Worm (Caenorhabditis elegans) whole organism, late embryonic: Measurements from ENCODE around the gene ser-7.

Experiments used
- F13H6.1 ChIP-seq: sonication (generic microtip); optimal IDR thresholded peaks from 2 replicates; lab custom pipeline; 2016; ENCODE audit warnings: missing genetic modification characterization, missing compliant biosample characterization
- ceh-18 ChIP-seq: sonication (generic microtip); optimal IDR thresholded peaks from 2 replicates; lab custom pipeline; 2016; ENCODE audit warnings: missing genetic modification characterization, missing compliant biosample characterization
- ceh-22 ChIP-seq: sonication (generic microtip); optimal IDR thresholded peaks from 2 replicates; lab custom pipeline; 2017; ENCODE audit warnings: missing biosample characterization, missing genetic modification characterization
- ceh-30 ChIP-seq: fragments of 150-350 bp; optimal IDR thresholded peaks from 2 replicates; lab custom pipeline; 2014; ENCODE audit warnings: missing biosample characterization, missing genetic modification characterization
- ceh-31 ChIP-seq: sonication (generic microtip); optimal IDR thresholded peaks from 2 replicates; lab custom pipeline; 2016; ENCODE audit warnings: missing genetic modification characterization, missing compliant biosample characterization
- ceh-6 ChIP-seq: fragments of 200-800 bp; sonication (Bioruptor generic); optimal IDR thresholded peaks from 2 replicates; lab custom pipeline; 2018; ENCODE audit warnings: mild to moderate bottlenecking, missing genetic modification characterization, missing compliant biosample characterization
- ceh-9 ChIP-seq: sonication (generic microtip); optimal IDR thresholded peaks from 2 replicates; lab custom pipeline; 2016; ENCODE audit warnings: mild to moderate bottlenecking, missing genetic modification characterization, inconsistent platforms, missing compliant biosample characterization
- che-1 ChIP-seq: sonication (generic microtip); optimal IDR thresholded peaks from 2 replicates; lab custom pipeline; 2016; ENCODE audit warnings: mild to moderate bottlenecking, missing genetic modification characterization, missing compliant biosample characterization
- dmd-4 ChIP-seq: sonication (generic microtip); optimal IDR thresholded peaks from 2 replicates; lab custom pipeline; 2016; ENCODE audit warnings: borderline replicate concordance, missing genetic modification characterization, missing compliant biosample characterization
- dve-1 ChIP-seq: sonication (generic microtip); optimal IDR thresholded peaks from 2 replicates; lab custom pipeline; 2017; ENCODE audit warnings: antibody characterized with exemption, mild to moderate bottlenecking, missing genetic modification characterization, missing compliant biosample characterization
- elt-2 ChIP-seq: sonication (generic microtip); optimal IDR thresholded peaks from 2 replicates; lab custom pipeline; 2016; ENCODE audit warnings: missing genetic modification reagents, missing genetic modification characterization, missing compliant biosample characterization
- elt-4 ChIP-seq: sonication (generic microtip); optimal IDR thresholded peaks from 2 replicates; lab custom pipeline; 2016; ENCODE audit warnings: missing genetic modification characterization, missing compliant biosample characterization
- hlh-15 ChIP-seq: sonication (generic microtip); optimal IDR thresholded peaks from 2 replicates; lab custom pipeline; 2016; ENCODE audit warnings: missing genetic modification characterization, missing compliant biosample characterization
- hlh-30 ChIP-seq: sonication (generic microtip); optimal IDR thresholded peaks from 2 replicates; lab custom pipeline; 2017; ENCODE audit warnings: antibody characterized with exemption, missing genetic modification characterization, missing compliant biosample characterization; ENCODE audit not compliant: insufficient read depth
- lim-6 ChIP-seq: sonication (generic microtip); optimal IDR thresholded peaks from 2 replicates; lab custom pipeline; 2016; ENCODE audit warnings: missing genetic modification characterization, missing compliant biosample characterization
- lin-11 ChIP-seq: fragments of 200-800 bp; sonication (Bioruptor generic); optimal IDR thresholded peaks from 2 replicates; lab custom pipeline; 2018; ENCODE audit warnings: mild to moderate bottlenecking, missing genetic modification characterization, missing compliant biosample characterization
- madf-2 ChIP-seq: sonication (generic microtip); optimal IDR thresholded peaks from 2 replicates; lab custom pipeline; 2017; ENCODE audit warnings: missing genetic modification characterization, missing compliant biosample characterization
- mec-3 ChIP-seq: sonication (generic microtip); optimal IDR thresholded peaks from 2 replicates; lab custom pipeline; 2016; ENCODE audit warnings: borderline replicate concordance, missing genetic modification characterization, missing compliant biosample characterization
- nfya-1 ChIP-seq: sonication (generic microtip); optimal IDR thresholded peaks from 2 replicates; lab custom pipeline; 2017; ENCODE audit warnings: missing genetic modification characterization, mild to moderate bottlenecking, missing compliant biosample characterization, antibody characterized with exemption, moderate library complexity
- nhr-232 ChIP-seq: sonication (generic microtip); optimal IDR thresholded peaks from 2 replicates; lab custom pipeline; 2016; ENCODE audit warnings: missing genetic modification characterization, missing compliant biosample characterization
- odd-2 ChIP-seq: sonication (generic microtip); optimal IDR thresholded peaks from 2 replicates; lab custom pipeline; 2017; ENCODE audit warnings: antibody characterized with exemption, mild to moderate bottlenecking, missing genetic modification characterization, missing compliant biosample characterization
- pat-9 ChIP-seq: fragments of 200-800 bp; sonication (Bioruptor generic); optimal IDR thresholded peaks from 2 replicates; lab custom pipeline; 2018; ENCODE audit warnings: mild to moderate bottlenecking, missing genetic modification characterization, moderate library complexity, missing compliant biosample characterization
- pha-4 ChIP-seq: fragments of 150-350 bp; optimal IDR thresholded peaks from 2 replicates; lab custom pipeline; 2018; ENCODE audit warnings: missing biosample characterization, missing genetic modification reagents, missing genetic modification characterization
- pqm-1 ChIP-seq: sonication (generic microtip); optimal IDR thresholded peaks from 2 replicates; lab custom pipeline; 2016; ENCODE audit warnings: missing genetic modification characterization, missing compliant biosample characterization
- pros-1 ChIP-seq: fragments of 150-350 bp; optimal IDR thresholded peaks from 2 replicates; lab custom pipeline; 2014; ENCODE audit warnings: missing biosample characterization, missing genetic modification reagents, missing genetic modification characterization
- ref-2 ChIP-seq: sonication (generic microtip); optimal IDR thresholded peaks from 2 replicates; lab custom pipeline; 2016; ENCODE audit warnings: missing genetic modification characterization, missing compliant biosample characterization
- rnt-1 ChIP-seq: sonication (generic microtip); optimal IDR thresholded peaks from 2 replicates; lab custom pipeline; 2016; ENCODE audit warnings: missing genetic modification characterization, missing compliant biosample characterization
- sdc-2 ChIP-seq: sonication (generic microtip); optimal IDR thresholded peaks from 2 replicates; lab custom pipeline; 2016; ENCODE audit warnings: missing genotype, missing genetic modification characterization, missing compliant biosample characterization
- sox-2 ChIP-seq: fragments of 200-800 bp; sonication (Bioruptor generic); IDR thresholded peaks from 2 replicates; pipeline ENCODE4 v1.3.6; 2022; ENCODE audit warnings: missing genetic modification reagents, missing genetic modification characterization, missing compliant biosample characterization
- sox-4 ChIP-seq: sonication (generic microtip); optimal IDR thresholded peaks from 2 replicates; lab custom pipeline; 2017; ENCODE audit warnings: mild to moderate bottlenecking, missing genetic modification characterization, inconsistent platforms, missing compliant biosample characterization
- tbx-2 ChIP-seq: sonication (generic microtip); optimal IDR thresholded peaks from 2 replicates; lab custom pipeline; 2016; ENCODE audit warnings: missing genetic modification characterization, missing compliant biosample characterization
- unc-42 ChIP-seq: sonication (generic microtip); optimal IDR thresholded peaks from 2 replicates; lab custom pipeline; 2016; ENCODE audit warnings: missing genotype, missing genetic modification characterization, missing compliant biosample characterization
- unc-55 ChIP-seq: sonication (generic microtip); optimal IDR thresholded peaks from 2 replicates; lab custom pipeline; 2017; ENCODE audit warnings: missing biosample characterization, missing genetic modification reagents, missing genetic modification characterization
- ztf-16 ChIP-seq: sonication (generic microtip); optimal IDR thresholded peaks from 2 replicates; lab custom pipeline; 2017; ENCODE audit warnings: missing genetic modification characterization, missing compliant biosample characterization

The ser-7 gene

DNA sequence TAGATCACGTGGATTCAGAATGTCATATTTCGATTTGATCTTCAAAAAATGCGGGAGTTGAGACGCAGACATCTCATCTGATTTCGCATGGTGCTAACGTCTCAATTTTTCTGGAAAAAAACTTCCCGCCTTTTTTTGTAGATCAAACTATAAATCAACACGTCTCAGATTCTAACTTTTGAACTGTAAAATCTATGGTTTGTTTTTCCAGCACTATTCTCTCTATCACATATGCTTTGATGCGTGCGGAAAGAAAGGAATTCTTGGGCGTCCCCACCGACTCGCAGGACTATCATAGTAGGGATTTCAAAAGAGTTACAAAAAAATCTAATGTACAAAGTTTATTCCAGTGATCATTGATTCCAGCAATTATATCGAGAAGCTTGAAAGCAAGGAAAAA is 24.3 kb downstream of the ser-7 start:
- TF ChIP-seq hlh-30 (tag; lab: Kevin White, UChicago) (peak; percentile 8), hlh-15 (tag; lab: Kevin White, UChicago) (no peak), lim-6 (tag; lab: Kevin White, UChicago) (no peak)

DNA sequence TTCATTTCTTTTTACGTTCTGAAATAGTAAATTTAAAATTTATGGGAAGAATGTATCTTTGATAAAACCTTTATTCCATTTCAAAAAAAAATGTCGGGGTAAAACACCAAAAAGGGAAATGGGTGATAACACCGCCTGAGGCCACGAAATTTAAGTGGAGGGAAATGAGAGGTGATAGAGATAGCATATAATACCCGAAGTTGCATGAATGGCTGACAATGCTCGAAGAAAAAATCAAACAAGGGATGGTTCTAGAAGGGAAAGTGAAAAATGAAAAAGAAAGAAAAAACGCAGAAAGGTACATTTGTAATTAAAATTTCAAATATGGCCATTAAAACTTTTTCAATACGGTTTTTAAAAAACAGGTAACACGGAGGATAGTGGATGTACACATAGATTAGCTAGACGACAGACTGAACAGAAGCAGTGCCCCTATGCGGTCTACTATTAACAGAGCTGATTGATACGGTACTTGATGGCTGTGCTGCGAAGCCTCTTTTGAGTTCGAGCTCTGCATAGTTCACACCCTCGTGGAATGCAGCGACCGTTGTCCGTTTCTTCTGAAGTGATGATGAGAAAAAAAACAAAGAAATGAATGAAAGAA is 24.9 kb downstream of the ser-7 start:
- TF ChIP-seq madf-2 (no peak), ztf-16 (tag; lab: Kevin White, UChicago) (no peak), mec-3 (tag; lab: Kevin White, UChicago) (no peak), sox-4 (tag; lab: Kevin White, UChicago) (no peak), pqm-1 (tag; lab: Kevin White, UChicago) (no peak), ceh-31 (tag; lab: Kevin White, UChicago) (no peak), hlh-30 (tag; lab: Kevin White, UChicago) (no peak), lin-11 (tag; lab: Kevin White, UChicago) (no peak), F13H6.1 (tag; lab: Kevin White, UChicago) (no peak)

DNA sequence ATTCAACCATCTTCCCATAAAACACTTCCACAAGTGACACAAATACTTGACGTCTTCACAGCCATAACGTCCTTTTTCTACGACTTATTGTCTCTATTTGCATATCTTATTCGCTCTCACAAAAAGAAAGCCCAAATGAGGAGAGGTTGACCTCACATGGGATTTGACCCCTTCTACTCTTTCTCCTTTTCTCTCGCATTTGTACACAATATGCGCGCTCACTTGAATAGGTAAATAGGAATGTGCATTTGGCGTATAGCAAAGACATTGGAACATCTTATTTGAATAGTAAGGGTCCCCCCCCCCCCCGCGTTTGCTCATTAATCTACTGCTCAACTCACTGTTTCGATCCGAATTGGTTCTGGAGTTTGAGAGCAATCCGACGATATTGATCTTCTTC is 27.3 kb downstream of the ser-7 start:
- TF ChIP-seq sox-2 (GFP tag; lab: Robert Waterston, UW) = 0 out of 2 replicates have a peak, but pooled peaks have one; percentile 13
- no peak for TF ChIP-seq unc-55
- peak; percentile 5 for TF ChIP-seq ceh-31 (tag; lab: Kevin White, UChicago)
- TF ChIP-seq tbx-2 (tag; lab: Kevin White, UChicago) = peak; percentile 14

DNA sequence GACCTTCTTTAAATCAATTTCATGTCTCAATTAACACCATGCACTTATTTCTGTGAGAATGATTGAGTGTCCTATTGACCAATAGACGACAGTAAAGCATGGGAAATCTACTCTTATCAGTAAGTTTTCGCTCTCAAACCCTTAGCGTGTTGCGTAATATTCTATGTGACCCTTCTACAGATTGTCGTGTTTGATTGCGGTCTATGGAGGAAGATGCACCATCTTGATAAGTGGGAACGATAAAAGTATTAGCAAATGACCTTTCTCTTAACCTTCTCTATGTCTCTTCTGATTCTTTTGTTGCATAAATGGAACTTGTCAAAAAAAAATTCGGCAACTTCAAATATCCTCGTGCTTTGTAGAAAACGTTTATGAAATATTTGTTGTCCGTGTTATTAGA is 30.5 kb downstream of the ser-7 start:
- peak; percentile 95 for TF ChIP-seq elt-2 (tag; lab: Kevin White, UChicago)
- no peak for TF ChIP-seq ceh-22

DNA sequence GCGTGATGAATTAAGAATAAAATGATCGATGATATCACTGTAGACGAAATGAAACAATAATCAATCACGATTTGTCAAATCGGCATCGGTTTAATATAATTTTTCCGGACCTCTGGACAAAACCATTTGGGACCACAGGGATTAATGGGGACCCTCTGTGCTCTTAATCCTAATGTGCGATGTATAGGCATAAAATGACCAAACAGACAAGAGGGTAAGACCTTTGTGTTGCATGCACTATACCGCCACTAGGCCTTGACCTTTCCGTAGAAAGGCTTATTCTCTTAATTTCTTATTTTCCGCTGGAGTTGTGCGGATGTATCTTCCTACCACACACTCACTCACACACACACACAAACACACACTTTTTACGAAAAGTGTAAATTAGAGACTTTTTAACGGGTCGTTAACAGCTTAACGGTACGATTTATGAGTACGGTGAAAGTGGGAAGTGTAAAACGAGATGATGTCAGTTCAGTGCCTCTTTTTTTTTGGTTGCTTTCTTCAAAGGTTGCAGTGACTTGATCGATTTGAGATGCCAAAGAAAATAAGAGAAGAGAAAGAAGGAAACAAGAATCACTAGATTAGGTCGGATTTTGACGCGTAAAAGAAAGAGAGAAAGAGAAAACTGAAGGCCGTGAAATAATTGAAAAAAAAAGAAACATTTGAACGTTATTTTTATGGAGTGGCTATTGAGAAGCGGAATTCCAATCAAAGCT is 31.6 kb downstream of the ser-7 start:
- TF ChIP-seq sox-4 (tag; lab: Kevin White, UChicago) (no peak), pha-4 (no peak), nhr-232 (tag; lab: Kevin White, UChicago) (no peak), dmd-4 (tag; lab: Kevin White, UChicago) (no peak), che-1 (tag; lab: Kevin White, UChicago) (no peak), ceh-18 (tag; lab: Kevin White, UChicago) (no peak), sdc-2 (no peak)

DNA sequence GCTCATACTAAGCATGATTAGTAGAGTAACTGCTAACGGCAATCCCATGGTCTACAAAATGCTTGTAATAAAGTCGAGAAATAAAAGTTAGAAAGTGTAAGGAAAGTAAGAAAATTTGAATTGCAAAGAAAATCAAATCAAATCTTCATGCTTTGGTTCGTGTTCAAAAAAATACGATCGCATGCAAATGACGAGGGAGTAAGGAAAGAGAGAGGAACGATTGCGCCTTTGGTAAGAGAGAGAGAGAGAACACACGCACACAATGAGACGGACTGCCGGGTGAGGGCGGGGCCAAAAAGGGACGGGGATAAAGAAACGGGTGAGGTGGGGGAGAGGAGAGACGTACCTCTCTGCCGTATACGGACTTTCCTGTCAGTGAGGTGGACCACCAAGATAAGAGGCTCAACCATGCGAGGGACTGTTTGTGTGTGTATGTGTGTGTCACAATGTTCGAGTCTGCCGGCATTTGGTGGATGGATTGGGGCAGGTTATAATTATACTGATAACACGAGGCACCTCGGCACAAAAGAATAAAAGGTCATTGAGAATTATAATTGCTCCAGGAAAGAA is 32.5 kb downstream of the ser-7 start, which contains the start of gene igcm-3:
Gene igcm-3 (minus strand): TSS at position 51 of the 570 bp plus-strand sequence.
- TF ChIP-seq ceh-9 (tag; lab: Kevin White, UChicago) (no peak), sdc-2 (peak; percentile 13), elt-2 (tag; lab: Kevin White, UChicago) (peak; percentile 69), tbx-2 (tag; lab: Kevin White, UChicago) (peak; percentile 9), nfya-1 (peak; percentile 21), ceh-31 (tag; lab: Kevin White, UChicago) (peak; percentile 23)

DNA sequence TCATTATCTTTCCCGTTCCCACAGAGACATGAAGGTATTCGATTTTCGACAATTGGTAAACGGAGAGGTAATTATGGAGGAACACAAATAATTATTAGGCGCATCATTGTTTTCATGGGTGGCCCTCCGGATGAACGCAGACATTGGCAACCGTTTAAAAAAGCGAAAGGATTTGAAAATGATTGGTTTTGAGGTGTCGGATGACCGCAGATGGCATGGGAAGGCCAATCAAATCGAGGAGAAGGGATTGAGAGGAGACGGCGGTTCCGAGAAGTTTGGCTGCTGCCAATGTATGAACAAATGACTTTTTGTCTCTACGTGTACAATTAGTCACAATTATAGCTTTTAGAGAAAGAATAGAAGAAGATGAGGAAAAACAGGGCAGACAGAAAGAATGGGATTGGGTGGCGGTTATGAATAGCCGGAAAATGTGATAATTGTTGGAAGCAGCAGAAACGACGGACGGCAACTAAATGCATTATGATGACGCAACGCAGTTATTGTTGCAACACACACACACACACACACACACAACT is 34.2 kb downstream of the ser-7 start:
- no peak for TF ChIP-seq pros-1 (tag; lab: Kevin White, UChicago)
- peak; percentile 28 for TF ChIP-seq unc-42 (tag; lab: Kevin White, UChicago)
- TF ChIP-seq elt-2 (tag; lab: Kevin White, UChicago) = no peak
- no peak for TF ChIP-seq odd-2 (tag; lab: Kevin White, UChicago)
- no peak for TF ChIP-seq pat-9 (tag; lab: Kevin White, UChicago)
- TF ChIP-seq ceh-6 (GFP tag; lab: Kevin White, UChicago) = no peak
- no peak for TF ChIP-seq ceh-30 (tag; lab: Kevin White, UChicago)
- TF ChIP-seq nfya-1 = no peak
- no peak for TF ChIP-seq ceh-9 (tag; lab: Kevin White, UChicago)
- TF ChIP-seq lin-11 (tag; lab: Kevin White, UChicago) = no peak
- no peak for TF ChIP-seq dve-1 (tag; lab: Kevin White, UChicago)
- no peak for TF ChIP-seq rnt-1 (tag; lab: Kevin White, UChicago)
- TF ChIP-seq hlh-30 (tag; lab: Kevin White, UChicago) = no peak
- peak; percentile 67 for TF ChIP-seq ceh-31 (tag; lab: Kevin White, UChicago)
- TF ChIP-seq elt-4 (tag; lab: Kevin White, UChicago) = no peak
- no peak for TF ChIP-seq ref-2 (tag; lab: Kevin White, UChicago)
